Worm (Caenorhabditis elegans) whole organism, early embryonic: Measurements from ENCODE around the gene C35D10.8.

Experiments
- B0310.2 ChIP-seq: sonication (generic microtip); optimal IDR thresholded peaks from 2 replicates; lab custom pipeline; 2016; ENCODE audit warnings: mild to moderate bottlenecking, missing genetic modification characterization, missing compliant biosample characterization
- F13C5.2 ChIP-seq: sonication (generic microtip); optimal IDR thresholded peaks from 2 replicates; lab custom pipeline; 2017; ENCODE audit warnings: mild to moderate bottlenecking, missing genetic modification characterization, inconsistent platforms, missing compliant biosample characterization
- aly-1 ChIP-seq: sonication (generic microtip); optimal IDR thresholded peaks from 2 replicates; lab custom pipeline; 2016; ENCODE audit warnings: missing genetic modification characterization, missing compliant biosample characterization
- ama-1 ChIP-seq: fragments of 150-350 bp; optimal IDR thresholded peaks from 2 replicates; lab custom pipeline; 2014
- ceh-13 ChIP-seq: fragments of 200-800 bp; sonication (Bioruptor generic); optimal IDR thresholded peaks from 2 replicates; lab custom pipeline; 2018; ENCODE audit warnings: mild to moderate bottlenecking, missing genetic modification characterization, missing compliant biosample characterization
- ceh-36 ChIP-seq: sonication (generic microtip); optimal IDR thresholded peaks from 2 replicates; lab custom pipeline; 2016; ENCODE audit warnings: missing genetic modification characterization, inconsistent platforms, missing compliant biosample characterization
- ets-7 ChIP-seq: sonication (generic microtip); optimal IDR thresholded peaks from 2 replicates; lab custom pipeline; 2016; ENCODE audit warnings: missing genotype, missing genetic modification characterization, missing compliant biosample characterization
- flt-1 ChIP-seq: fragments of 200-800 bp; sonication (Bioruptor generic); IDR thresholded peaks from 2 replicates; pipeline ENCODE4 v1.3.6; 2022; ENCODE audit warnings: missing genetic modification characterization, missing compliant biosample characterization
- hmbx-1 ChIP-seq: sonication (generic microtip); optimal IDR thresholded peaks from 2 replicates; lab custom pipeline; 2016; ENCODE audit warnings: mild to moderate bottlenecking, missing genetic modification characterization, missing compliant biosample characterization
- hmg-4 ChIP-seq: fragments of 200-800 bp; sonication (Bioruptor generic); optimal IDR thresholded peaks from 2 replicates; lab custom pipeline; 2018; ENCODE audit warnings: mild to moderate bottlenecking, missing genetic modification characterization, missing compliant biosample characterization
- hnd-1 ChIP-seq: sonication (generic microtip); optimal IDR thresholded peaks from 2 replicates; lab custom pipeline; 2016; ENCODE audit warnings: missing genetic modification characterization, missing compliant biosample characterization
- pes-1 ChIP-seq: fragments of 200-800 bp; sonication (Bioruptor generic); IDR thresholded peaks from 2 replicates; pipeline ENCODE4 v1.3.6; 2022; ENCODE audit warnings: missing genetic modification reagents, missing genetic modification characterization, missing compliant biosample characterization
- scrt-1 ChIP-seq: fragments of 200-800 bp; sonication (Bioruptor generic); IDR thresholded peaks from 2 replicates; pipeline ENCODE4 v1.3.6; 2022; ENCODE audit warnings: missing genetic modification characterization, missing compliant biosample characterization
- sea-1 ChIP-seq: fragments of 200-800 bp; sonication (Bioruptor generic); conservative IDR thresholded peaks from 2 replicates; pipeline ENCODE4 v1.3.6; 2022; ENCODE audit warnings: missing genetic modification characterization, missing compliant biosample characterization
- tbx-11 ChIP-seq: fragments of 200-800 bp; sonication (Bioruptor generic); IDR thresholded peaks from 2 replicates; pipeline ENCODE4 v1.3.6; 2022; ENCODE audit warnings: missing genetic modification characterization, missing compliant biosample characterization
- tbx-37 ChIP-seq: fragments of 200-800 bp; sonication (Bioruptor generic); conservative IDR thresholded peaks from 2 replicates; pipeline ENCODE4 v1.3.6; 2022; ENCODE audit warnings: missing genetic modification reagents, missing genetic modification characterization, missing compliant biosample characterization
- tra-4 ChIP-seq: sonication (generic microtip); optimal IDR thresholded peaks from 2 replicates; lab custom pipeline; 2017; ENCODE audit warnings: missing genetic modification characterization, missing compliant biosample characterization

C35D10.8 gene

ce11 chrIII:4817240-4817639, 37.8 kb upstream of the C35D10.8 start, which contains the start of gene F26A1.4:
Gene F26A1.4 (plus strand): TSS chrIII:4817540.
- TF ChIP-seq tra-4 (tag; lab: Kevin White, UChicago): no peak
- TF ChIP-seq scrt-1: no peak
- TF ChIP-seq ceh-13: no peak
- TF ChIP-seq flt-1: no peak
- no peak for TF ChIP-seq ceh-36 (tag; lab: Kevin White, UChicago)
- TF ChIP-seq sea-1 (GFP tag; lab: Robert Waterston, UW): no peak
- TF ChIP-seq pes-1: no peak
- no peak for TF ChIP-seq hmg-4
- no peak for TF ChIP-seq tbx-11 (GFP tag; lab: Robert Waterston, UW)
- no peak for TF ChIP-seq ama-1
- no peak for TF ChIP-seq B0310.2 (tag; lab: Kevin White, UChicago)
- TF ChIP-seq aly-1 (tag; lab: Kevin White, UChicago): no peak
- no peak for TF ChIP-seq F13C5.2 (tag; lab: Kevin White, UChicago)
- TF ChIP-seq hnd-1: no peak

ce11 chrIII:4819843-4820242, 35.2 kb upstream of the C35D10.8 start, which contains the start of gene F26A1.7:
Gene F26A1.7 (minus strand): TSS chrIII:4819943.
- TF ChIP-seq hmbx-1 (tag; lab: Kevin White, UChicago): no peak
- TF ChIP-seq tbx-37 (GFP tag; lab: Robert Waterston, UW): no peak
- TF ChIP-seq sea-1 (GFP tag; lab: Robert Waterston, UW): no peak
- TF ChIP-seq scrt-1: no peak
- TF ChIP-seq F13C5.2 (tag; lab: Kevin White, UChicago): no peak
- TF ChIP-seq flt-1: no peak
- no peak for TF ChIP-seq ceh-36 (tag; lab: Kevin White, UChicago)
- TF ChIP-seq hmg-4: no peak
- no peak for TF ChIP-seq aly-1 (tag; lab: Kevin White, UChicago)
- TF ChIP-seq ets-7 (tag; lab: Kevin White, UChicago): no peak
- no peak for TF ChIP-seq B0310.2 (tag; lab: Kevin White, UChicago)
- TF ChIP-seq tbx-11 (GFP tag; lab: Robert Waterston, UW): no peak
- TF ChIP-seq ceh-13: no peak
- no peak for TF ChIP-seq hnd-1
- TF ChIP-seq pes-1: no peak
- no peak for TF ChIP-seq tra-4 (tag; lab: Kevin White, UChicago)
- TF ChIP-seq ama-1: no peak

ce11 chrIII:4822140-4822539, 32.9 kb upstream of the C35D10.8 start, which contains the start of gene F26A1.8:
Gene F26A1.8 (minus strand): TSS chrIII:4822240.
- no peak for TF ChIP-seq flt-1
- no peak for TF ChIP-seq aly-1 (tag; lab: Kevin White, UChicago)
- no peak for TF ChIP-seq hmbx-1 (tag; lab: Kevin White, UChicago)
- TF ChIP-seq ets-7 (tag; lab: Kevin White, UChicago): no peak
- no peak for TF ChIP-seq B0310.2 (tag; lab: Kevin White, UChicago)
- no peak for TF ChIP-seq pes-1
- no peak for TF ChIP-seq sea-1 (GFP tag; lab: Robert Waterston, UW)
- no peak for TF ChIP-seq tbx-37 (GFP tag; lab: Robert Waterston, UW)
- no peak for TF ChIP-seq hnd-1
- TF ChIP-seq scrt-1: no peak
- no peak for TF ChIP-seq ama-1
- TF ChIP-seq hmg-4: no peak
- no peak for TF ChIP-seq tbx-11 (GFP tag; lab: Robert Waterston, UW)
- no peak for TF ChIP-seq ceh-36 (tag; lab: Kevin White, UChicago)
- no peak for TF ChIP-seq F13C5.2 (tag; lab: Kevin White, UChicago)
- TF ChIP-seq tra-4 (tag; lab: Kevin White, UChicago): no peak
- no peak for TF ChIP-seq ceh-13

ce11 chrIII:4826606-4827005, 28.4 kb upstream of the C35D10.8 start, which contains the start of gene F26A1.3:
Gene F26A1.3 (plus strand): TSS chrIII:4826906.
- TF ChIP-seq B0310.2 (tag; lab: Kevin White, UChicago) (no peak), F13C5.2 (tag; lab: Kevin White, UChicago) (no peak), hmg-4 (no peak), sea-1 (GFP tag; lab: Robert Waterston, UW) (no peak), flt-1 (no peak)

ce11 chrIII:4829440-4829839, 25.6 kb upstream of the C35D10.8 start, which contains the start of gene F26A1.9:
Gene F26A1.9 (minus strand): TSS chrIII:4829540.
- TF ChIP-seq sea-1 (GFP tag; lab: Robert Waterston, UW) (no peak), tbx-11 (GFP tag; lab: Robert Waterston, UW) (no peak), ceh-36 (tag; lab: Kevin White, UChicago) (no peak), aly-1 (tag; lab: Kevin White, UChicago) (no peak), flt-1 (no peak), ceh-13 (no peak), F13C5.2 (tag; lab: Kevin White, UChicago) (no peak), scrt-1 (no peak), hmbx-1 (tag; lab: Kevin White, UChicago) (no peak), tra-4 (tag; lab: Kevin White, UChicago) (no peak), hnd-1 (no peak), ama-1 (no peak), tbx-37 (GFP tag; lab: Robert Waterston, UW) (no peak)

- TF ChIP-seq hmg-4 (no peak), F13C5.2 (tag; lab: Kevin White, UChicago) (no peak), B0310.2 (tag; lab: Kevin White, UChicago) (no peak), hnd-1 (no peak), hmbx-1 (tag; lab: Kevin White, UChicago) (no peak), tra-4 (tag; lab: Kevin White, UChicago) (no peak), ets-7 (tag; lab: Kevin White, UChicago) (no peak), scrt-1 (no peak), sea-1 (GFP tag; lab: Robert Waterston, UW) (no peak), ceh-13 (no peak), tbx-11 (GFP tag; lab: Robert Waterston, UW) (no peak), ceh-36 (tag; lab: Kevin White, UChicago) (no peak), aly-1 (tag; lab: Kevin White, UChicago) (no peak), ama-1 (no peak), flt-1 (no peak), tbx-37 (GFP tag; lab: Robert Waterston, UW) (no peak), pes-1 (no peak)
Measured at ce11 chrIII:4830207-4830606, 24.8 kb upstream of the C35D10.8 start, which contains the start of gene nspd-9. Gene nspd-9 (minus strand): TSS chrIII:4830307.

ce11 chrIII:4837429-4837828, 17.6 kb upstream of the C35D10.8 start, which contains the start of the genes acbp-7 and F26A1.19:
Gene acbp-7 (plus strand): TSS chrIII:4837729.
Gene F26A1.19 (plus strand): TSS chrIII:4837731.
- TF ChIP-seq B0310.2 (tag; lab: Kevin White, UChicago): no peak
- TF ChIP-seq ceh-36 (tag; lab: Kevin White, UChicago): no peak
- no peak for TF ChIP-seq F13C5.2 (tag; lab: Kevin White, UChicago)
- TF ChIP-seq hmbx-1 (tag; lab: Kevin White, UChicago): no peak
- TF ChIP-seq aly-1 (tag; lab: Kevin White, UChicago): no peak
- TF ChIP-seq ceh-13: no peak
- TF ChIP-seq tbx-11 (GFP tag; lab: Robert Waterston, UW): no peak
- no peak for TF ChIP-seq sea-1 (GFP tag; lab: Robert Waterston, UW)
- TF ChIP-seq hmg-4: no peak
- TF ChIP-seq tbx-37 (GFP tag; lab: Robert Waterston, UW): no peak
- no peak for TF ChIP-seq ets-7 (tag; lab: Kevin White, UChicago)
- no peak for TF ChIP-seq hnd-1
- no peak for TF ChIP-seq scrt-1
- TF ChIP-seq tra-4 (tag; lab: Kevin White, UChicago): no peak
